Worm (Caenorhabditis elegans) whole organism, L1 larva: Measurements from ENCODE around the gene Y27F2A.9.

Source experiments
- C04F5.9 ChIP-seq: sonication (generic microtip); optimal IDR thresholded peaks from 2 replicates; lab custom pipeline; 2016; ENCODE audit warnings: missing genetic modification characterization, missing compliant biosample characterization
- C34B4.2 ChIP-seq: sonication (generic microtip); optimal IDR thresholded peaks from 2 replicates; lab custom pipeline; 2017; ENCODE audit warnings: mild to moderate bottlenecking, missing genetic modification characterization, missing compliant biosample characterization
- ama-1 ChIP-seq: fragments of 150-350 bp; optimal IDR thresholded peaks from 2 replicates; lab custom pipeline; 2014
- ceh-63 ChIP-seq: fragments of 200-800 bp; sonication (Bioruptor generic); optimal IDR thresholded peaks from 2 replicates; lab custom pipeline; 2018; ENCODE audit warnings: mild to moderate bottlenecking, missing genetic modification characterization, missing compliant biosample characterization
- ceh-8 ChIP-seq: fragments of 200-800 bp; sonication (Bioruptor generic); optimal IDR thresholded peaks from 2 replicates; lab custom pipeline; 2018; ENCODE audit warnings: mild to moderate bottlenecking, missing genetic modification characterization, moderate library complexity, missing compliant biosample characterization
- ceh-88 ChIP-seq: fragments of 200-800 bp; sonication (Bioruptor generic); IDR thresholded peaks from 2 replicates; pipeline ENCODE4 v1.3.6; 2022; ENCODE audit warnings: missing genetic modification characterization, missing compliant biosample characterization
- ceh-90 ChIP-seq: sonication (generic microtip); optimal IDR thresholded peaks from 2 replicates; lab custom pipeline; 2016; ENCODE audit warnings: missing genetic modification characterization, missing compliant biosample characterization
- dpl-1 ChIP-seq, 3 experiments: fragments of 150-350 bp in 2 of 3; sonication (generic microtip) in 1 of 3; optimal IDR thresholded peaks; 2 replicates each; lab custom pipeline; 2014 to 2017; ENCODE audit warnings: missing biosample characterization in 3 of 3, missing genetic modification characterization in 3 of 3, missing genetic modification reagents in 3 of 3
- egl-13 ChIP-seq: sonication (generic microtip); optimal IDR thresholded peaks from 2 replicates; lab custom pipeline; 2016; ENCODE audit warnings: missing genotype, missing genetic modification reagents, missing genetic modification characterization, missing compliant biosample characterization
- egl-27 ChIP-seq, 2 experiments: fragments of 150-350 bp in 1 of 2; sonication (generic microtip); optimal IDR thresholded peaks; 3 replicates each; lab custom pipeline; 2017 to 2018; ENCODE audit warnings: missing biosample characterization in 2 of 2, missing genetic modification characterization in 2 of 2, missing genetic modification reagents in 2 of 2
- ets-5 ChIP-seq: fragments of 200-800 bp; sonication (Bioruptor generic); IDR thresholded peaks from 2 replicates; pipeline ENCODE4 v1.3.6; 2022; ENCODE audit warnings: missing genetic modification characterization, missing compliant biosample characterization
- fkh-10 ChIP-seq: sonication (generic microtip); optimal IDR thresholded peaks from 2 replicates; lab custom pipeline; 2017; ENCODE audit warnings: missing biosample characterization, missing genetic modification reagents, missing genetic modification characterization
- fkh-4 ChIP-seq: sonication (generic microtip); optimal IDR thresholded peaks from 2 replicates; lab custom pipeline; 2016; ENCODE audit warnings: missing compliant biosample characterization, missing genetic modification characterization, borderline replicate concordance
- fos-1 ChIP-seq: fragments of 150-350 bp; optimal IDR thresholded peaks from 2 replicates; lab custom pipeline; 2014; ENCODE audit warnings: missing biosample characterization, missing genetic modification characterization
- grh-1 ChIP-seq: fragments of 200-800 bp; sonication (Bioruptor generic); IDR thresholded peaks from 2 replicates; pipeline ENCODE4 v1.3.6; 2022; ENCODE audit warnings: missing genetic modification reagents, missing genetic modification characterization, missing compliant biosample characterization
- hlh-17 ChIP-seq: fragments of 200-800 bp; sonication (Bioruptor generic); optimal IDR thresholded peaks from 2 replicates; lab custom pipeline; 2018; ENCODE audit warnings: missing genetic modification characterization, mild to moderate bottlenecking, missing compliant biosample characterization, moderate library complexity, borderline replicate concordance
- isw-1 ChIP-seq: fragments of 200-800 bp; sonication (Bioruptor generic); IDR thresholded peaks from 2 replicates; pipeline ENCODE4 v1.3.6; 2022; ENCODE audit warnings: missing genetic modification characterization, missing compliant biosample characterization
- lin-35 ChIP-seq, 2 experiments: fragments of 150-350 bp; optimal IDR thresholded peaks; 2 replicates each; lab custom pipeline; 2014; ENCODE audit warnings: missing biosample characterization in 2 of 2, missing genetic modification characterization in 2 of 2, missing genetic modification reagents in 2 of 2
- lin-39 ChIP-seq: fragments of 150-350 bp; optimal IDR thresholded peaks from 2 replicates; lab custom pipeline; 2014; ENCODE audit warnings: missing biosample characterization, missing genetic modification reagents, missing genetic modification characterization
- lsy-2 ChIP-seq, 2 experiments: fragments of 150-350 bp; optimal IDR thresholded peaks; 2 replicates each; lab custom pipeline; 2014; ENCODE audit warnings: missing biosample characterization in 2 of 2, missing genetic modification characterization in 2 of 2
- mdl-1 ChIP-seq, 2 experiments: fragments of 150-350 bp; optimal IDR thresholded peaks; 2 replicates each; lab custom pipeline; 2014 to 2017; ENCODE audit warnings: missing biosample characterization in 2 of 2, missing genetic modification characterization in 2 of 2, inconsistent platforms in 1 of 2
- mep-1 ChIP-seq: fragments of 150-350 bp; optimal IDR thresholded peaks from 2 replicates; lab custom pipeline; 2014; ENCODE audit warnings: missing biosample characterization, missing genetic modification characterization
- nhr-11 ChIP-seq: fragments of 150-350 bp; optimal IDR thresholded peaks from 2 replicates; lab custom pipeline; 2014; ENCODE audit warnings: missing biosample characterization, missing genetic modification characterization
- nhr-12 ChIP-seq: sonication (generic microtip); optimal IDR thresholded peaks from 2 replicates; lab custom pipeline; 2017; ENCODE audit warnings: missing biosample characterization, missing genetic modification characterization
- nhr-20 ChIP-seq: sonication (generic microtip); optimal IDR thresholded peaks from 2 replicates; lab custom pipeline; 2016; ENCODE audit warnings: mild to moderate bottlenecking, missing genetic modification characterization, missing compliant biosample characterization
- nhr-237 ChIP-seq: fragments of 150-350 bp; optimal IDR thresholded peaks from 2 replicates; lab custom pipeline; 2014; ENCODE audit warnings: missing biosample characterization, missing genetic modification characterization
- nhr-76 ChIP-seq: sonication (generic microtip); optimal IDR thresholded peaks from 2 replicates; lab custom pipeline; 2017; ENCODE audit warnings: missing biosample characterization, missing genetic modification characterization
- nhr-84 ChIP-seq: sonication (generic microtip); optimal IDR thresholded peaks from 2 replicates; lab custom pipeline; 2017; ENCODE audit warnings: missing biosample characterization, missing genetic modification characterization
- pax-3 ChIP-seq: fragments of 200-800 bp; sonication (Bioruptor generic); optimal IDR thresholded peaks from 2 replicates; lab custom pipeline; 2018; ENCODE audit warnings: mild to moderate bottlenecking, missing genetic modification characterization, moderate library complexity, missing compliant biosample characterization
- pqm-1 ChIP-seq: sonication (generic microtip); optimal IDR thresholded peaks from 3 replicates; lab custom pipeline; 2017; ENCODE audit warnings: missing biosample characterization, missing genetic modification characterization
- rnt-1 ChIP-seq: sonication (generic microtip); optimal IDR thresholded peaks from 2 replicates; lab custom pipeline; 2016; ENCODE audit warnings: mild to moderate bottlenecking, missing genetic modification characterization, moderate library complexity, missing compliant biosample characterization
- snpc-4 ChIP-seq: fragments of 150-350 bp; optimal IDR thresholded peaks from 2 replicates; lab custom pipeline; 2014; ENCODE audit warnings: missing biosample characterization, missing genetic modification characterization
- snu-23 ChIP-seq: sonication (generic microtip); optimal IDR thresholded peaks from 2 replicates; lab custom pipeline; 2016; ENCODE audit warnings: missing genetic modification characterization, missing compliant biosample characterization
- sox-4 ChIP-seq: sonication (generic microtip); optimal IDR thresholded peaks from 2 replicates; lab custom pipeline; 2016; ENCODE audit warnings: missing genetic modification characterization, missing compliant biosample characterization
- sup-37 ChIP-seq: fragments of 200-800 bp; sonication (Bioruptor generic); optimal IDR thresholded peaks from 2 replicates; lab custom pipeline; 2018; ENCODE audit warnings: mild to moderate bottlenecking, missing genetic modification characterization, missing compliant biosample characterization
- swsn-7 ChIP-seq: sonication (generic microtip); optimal IDR thresholded peaks from 2 replicates; lab custom pipeline; 2016; ENCODE audit warnings: missing genetic modification characterization, missing compliant biosample characterization
- tlp-1 ChIP-seq: fragments of 150-350 bp; optimal IDR thresholded peaks from 2 replicates; lab custom pipeline; 2014; ENCODE audit warnings: missing biosample characterization, missing genetic modification characterization
- unc-130 ChIP-seq: fragments of 150-350 bp; optimal IDR thresholded peaks from 2 replicates; lab custom pipeline; 2017; ENCODE audit warnings: missing biosample characterization, missing genetic modification characterization, inconsistent platforms
- ztf-11 ChIP-seq, 2 experiments: sonication (generic microtip); optimal IDR thresholded peaks; 2 replicates each; lab custom pipeline; 2016 to 2017; ENCODE audit warnings: missing genetic modification characterization in 2 of 2, missing biosample characterization in 1 of 2, missing compliant biosample characterization in 1 of 2

Y27F2A.9 gene

DNA sequence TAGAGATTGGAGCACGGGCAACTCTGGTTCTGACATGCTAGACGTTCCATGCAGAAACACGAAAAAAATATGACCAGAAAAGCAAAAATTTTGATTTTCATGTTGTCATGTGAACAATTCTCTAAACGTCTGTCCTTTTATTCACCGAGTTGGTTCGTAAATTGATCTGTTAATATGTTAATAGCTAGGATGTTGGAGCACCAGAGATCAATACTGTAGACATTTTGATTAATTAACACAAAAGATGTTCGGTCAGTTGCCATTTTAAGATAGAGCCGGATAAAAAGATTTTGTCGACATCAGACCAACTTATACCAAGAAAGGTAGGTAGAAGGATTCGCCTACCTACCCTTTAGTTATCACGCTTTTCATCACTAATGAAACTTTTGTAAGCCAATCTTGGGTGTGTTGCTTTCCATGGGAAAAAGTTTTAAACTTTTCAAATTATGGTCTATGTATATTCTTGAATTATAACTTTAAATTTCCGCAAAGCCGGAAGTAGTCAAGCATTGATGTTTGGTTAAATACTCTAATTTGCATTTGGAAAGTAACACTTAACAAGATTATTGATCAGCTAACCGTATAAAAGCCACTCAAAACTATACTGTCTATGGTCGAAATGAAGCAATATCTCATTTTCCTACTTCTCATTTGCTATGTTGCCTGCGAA, 41.8 kb downstream of the Y27F2A.9 start, which contains the start of the genes T10D4.11 and T10D4.1:
T10D4.11 (minus strand) TSS at position 101 of the 670 bp plus-strand sequence.
T10D4.1 (plus strand) TSS at position 620 of the 670 bp plus-strand sequence.
- no peak for TF ChIP-seq dpl-1 (GFP tag; optimal IDR thresholded peaks at IDR 0.05; lab: Kevin White, UChicago)
- TF ChIP-seq unc-130 (tag; lab: Kevin White, UChicago): no peak
- no peak for TF ChIP-seq nhr-84 (tag; lab: Kevin White, UChicago)
- no peak for TF ChIP-seq swsn-7 (tag; lab: Kevin White, UChicago)
- TF ChIP-seq C04F5.9 (tag; lab: Kevin White, UChicago): no peak
- no peak for TF ChIP-seq ets-5 (GFP tag; lab: Robert Waterston, UW)
- TF ChIP-seq mdl-1 (tag; optimal IDR thresholded peaks at IDR 0.05; lab: Kevin White, UChicago): no peak
- TF ChIP-seq grh-1: no peak
- no peak for TF ChIP-seq sox-4 (tag; lab: Kevin White, UChicago)
- no peak for TF ChIP-seq rnt-1
- TF ChIP-seq nhr-12 (tag; lab: Kevin White, UChicago): no peak
- TF ChIP-seq lin-39 (tag; lab: Kevin White, UChicago): no peak
- TF ChIP-seq ztf-11 (tag; optimal IDR thresholded peaks at IDR 0.05; lab: Kevin White, UChicago): no peak
- TF ChIP-seq nhr-20 (tag; lab: Kevin White, UChicago): no peak
- no peak for TF ChIP-seq fos-1 (tag; lab: Kevin White, UChicago)

DNA sequence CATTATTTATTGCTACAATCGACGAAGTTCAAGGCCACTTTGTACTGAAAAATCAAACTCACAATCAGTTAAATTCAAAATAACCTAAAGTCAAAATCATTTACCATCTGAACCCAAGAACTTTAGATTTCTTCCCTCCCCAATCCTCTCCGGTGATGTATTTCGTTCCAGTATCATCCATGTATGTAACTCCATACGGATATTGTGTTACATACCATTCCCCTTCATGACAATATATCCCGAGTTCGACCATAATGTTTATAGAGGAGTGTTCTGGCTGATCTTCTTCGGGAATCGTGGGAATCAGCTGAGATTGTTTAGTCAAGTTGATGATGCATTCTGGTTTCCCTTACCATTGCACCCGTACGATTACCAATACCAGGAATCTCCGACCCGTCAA, 43.0 kb downstream of the Y27F2A.9 start:
- no peak for TF ChIP-seq ceh-63 (GFP tag; lab: Kevin White, UChicago)
- no peak for TF ChIP-seq C04F5.9 (tag; lab: Kevin White, UChicago)
- TF ChIP-seq nhr-76: no peak
- TF ChIP-seq ama-1 (lab: Kevin White, UChicago): no peak
- no peak for TF ChIP-seq C34B4.2 (tag; lab: Kevin White, UChicago)
- no peak for TF ChIP-seq tlp-1 (tag; lab: Kevin White, UChicago)
- no peak for TF ChIP-seq nhr-11 (tag; lab: Kevin White, UChicago)
- no peak for TF ChIP-seq rnt-1
- TF ChIP-seq pax-3 (tag; lab: Kevin White, UChicago): no peak
- no peak for TF ChIP-seq ceh-90 (tag; lab: Kevin White, UChicago)
- no peak for TF ChIP-seq mep-1 (tag; lab: Kevin White, UChicago)
- no peak for TF ChIP-seq snpc-4 (tag; lab: Kevin White, UChicago)
- TF ChIP-seq ceh-8: no peak
- TF ChIP-seq ets-5 (GFP tag; lab: Robert Waterston, UW): no peak
- no peak for TF ChIP-seq lin-35 (GFP tag; optimal IDR thresholded peaks at IDR 0.05; lab: Kevin White, UChicago)
- TF ChIP-seq hlh-17 (GFP tag; lab: Kevin White, UChicago): no peak
- no peak for TF ChIP-seq nhr-237

DNA sequence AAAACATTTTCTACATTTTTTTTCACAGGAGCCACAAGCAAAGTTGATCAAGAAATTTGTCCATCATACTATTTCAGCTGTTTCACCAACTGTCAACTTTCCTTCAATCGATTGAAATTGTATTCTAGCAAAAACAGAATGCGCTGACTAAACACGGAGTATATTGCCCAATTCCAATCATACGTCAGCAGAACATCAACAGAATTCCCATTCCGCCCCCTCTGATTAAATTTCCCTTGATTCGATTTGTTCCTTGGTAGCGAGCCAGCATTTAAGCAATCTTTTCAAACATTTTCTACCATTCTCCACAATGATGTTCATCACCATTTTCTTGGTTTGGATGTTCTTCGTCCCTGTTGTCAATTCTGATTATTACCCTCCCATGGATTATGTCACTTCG, 45.6 kb downstream of the Y27F2A.9 start, which contains the start of gene T10D4.15:
T10D4.15 (plus strand) TSS at position 301 of the 400 bp plus-strand sequence.
- TF ChIP-seq fkh-4 (no peak), lin-39 (tag; lab: Kevin White, UChicago) (no peak), unc-130 (tag; lab: Kevin White, UChicago) (no peak), pqm-1 (tag; lab: Kevin White, UChicago) (no peak), sup-37 (GFP tag; lab: Kevin White, UChicago) (no peak), fkh-10 (GFP tag; lab: Kevin White, UChicago) (no peak), mdl-1 (tag; optimal IDR thresholded peaks at IDR 0.05; lab: Kevin White, UChicago) (no peak), C34B4.2 (tag; lab: Kevin White, UChicago) (no peak), ceh-8 (no peak), isw-1 (GFP tag; lab: Robert Waterston, UW) (no peak), swsn-7 (tag; lab: Kevin White, UChicago) (no peak), egl-27 (tag; optimal IDR thresholded peaks at IDR 0.05; lab: Kevin White, UChicago) (no peak), C04F5.9 (tag; lab: Kevin White, UChicago) (no peak), pax-3 (tag; lab: Kevin White, UChicago) (no peak), lsy-2 (tag; optimal IDR thresholded peaks at IDR 0.05; lab: Kevin White, UChicago) (no peak), snu-23 (GFP tag; lab: Kevin White, UChicago) (no peak), ceh-88 (GFP tag; lab: Robert Waterston, UW) (no peak), hlh-17 (GFP tag; lab: Kevin White, UChicago) (no peak), egl-13 (tag; lab: Kevin White, UChicago) (no peak), nhr-12 (tag; lab: Kevin White, UChicago) (no peak)
